Worm (Caenorhabditis elegans): ENCODE results near the gene crp-1.

The crp-1 gene

DNA sequence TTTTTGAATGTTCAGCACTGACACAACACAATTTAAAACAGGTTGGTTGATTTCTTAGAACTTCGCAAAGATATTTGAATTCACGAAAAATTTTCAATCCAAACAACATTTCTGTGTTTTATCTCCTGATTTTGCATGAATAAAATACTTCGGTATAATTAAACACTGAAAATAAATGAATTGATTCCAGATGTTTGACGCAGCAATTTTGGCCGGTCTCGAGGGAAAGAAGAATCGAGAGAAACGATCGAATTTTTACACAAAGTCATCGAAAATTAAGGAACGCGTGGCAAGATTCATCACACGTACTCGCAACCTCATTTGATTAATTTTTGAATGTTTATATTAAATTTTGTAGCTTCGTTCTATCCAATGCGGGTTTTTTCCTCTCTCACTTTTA, 14.2 kb upstream of the crp-1 start:
- TF ChIP-seq pat-9 (tag; optimal IDR thresholded peaks at IDR 0.05) (no peak), C38D4.7 (GFP tag; optimal IDR thresholded peaks at IDR 0.05) (no peak), ama-1 (optimal IDR thresholded peaks at IDR 0.05) (no peak), ztf-16 (tag; optimal IDR thresholded peaks at IDR 0.05) (no peak), Y22D7AL.16 (tag; optimal IDR thresholded peaks at IDR 0.05) (no peak), T23F11.4 (GFP tag; optimal IDR thresholded peaks at IDR 0.05) (no peak), ceh-30 (tag; optimal IDR thresholded peaks at IDR 0.05) (no peak), dmd-4 (tag; optimal IDR thresholded peaks at IDR 0.05; ENCODE audit: borderline replicate concordance) (no peak), che-1 (tag; optimal IDR thresholded peaks at IDR 0.05) (no peak), ceh-9 (tag; optimal IDR thresholded peaks at IDR 0.05) (no peak), tbx-7 (tag; optimal IDR thresholded peaks at IDR 0.05) (no peak), nhr-11 (tag; optimal IDR thresholded peaks at IDR 0.05) (no peak), pqm-1 (tag; optimal IDR thresholded peaks at IDR 0.05) (no peak), fax-1 (tag; optimal IDR thresholded peaks at IDR 0.05) (no peak), unc-42 (tag; optimal IDR thresholded peaks at IDR 0.05) (no peak), ceh-19 (GFP tag; optimal IDR thresholded peaks at IDR 0.05) (no peak), gmeb-2 (tag; optimal IDR thresholded peaks at IDR 0.05) (no peak)

ce11 chrV:10464746-10465145, 13.6 kb upstream of the crp-1 start:
- TF ChIP-seq lin-11 (tag; optimal IDR thresholded peaks at IDR 0.05), result no peak
- no peak for TF ChIP-seq hlh-8 (tag; optimal IDR thresholded peaks at IDR 0.05)
- no peak for TF ChIP-seq rnt-1 (tag; optimal IDR thresholded peaks at IDR 0.05)
- TF ChIP-seq dve-1 (tag; optimal IDR thresholded peaks at IDR 0.05), result no peak
- TF ChIP-seq eyg-1 (tag; optimal IDR thresholded peaks at IDR 0.05), result no peak
- TF ChIP-seq tbx-2 (tag; optimal IDR thresholded peaks at IDR 0.05), result no peak
- no peak for TF ChIP-seq mec-3 (tag; optimal IDR thresholded peaks at IDR 0.05; ENCODE audit: borderline replicate concordance)
- no peak for TF ChIP-seq npax-4 (tag; optimal IDR thresholded peaks at IDR 0.05)
- TF ChIP-seq odd-2 (tag; optimal IDR thresholded peaks at IDR 0.05), result no peak
- no peak for TF ChIP-seq pha-2 (tag; optimal IDR thresholded peaks at IDR 0.05)
- TF ChIP-seq ceh-45 (GFP tag; IDR thresholded peaks at IDR 0.05), result no peak
- TF ChIP-seq ceh-2 (tag; optimal IDR thresholded peaks at IDR 0.05), result no peak
- TF ChIP-seq gmeb-2 (tag; optimal IDR thresholded peaks at IDR 0.05), result no peak
- no peak for TF ChIP-seq nhr-11 (tag; optimal IDR thresholded peaks at IDR 0.05)
- no peak for TF ChIP-seq nfya-1 (tag; optimal IDR thresholded peaks at IDR 0.05)
- no peak for TF ChIP-seq ceh-48 (tag; optimal IDR thresholded peaks at IDR 0.05)
- TF ChIP-seq ztf-16 (tag; optimal IDR thresholded peaks at IDR 0.05), result no peak
- no peak for TF ChIP-seq nhr-232 (tag; optimal IDR thresholded peaks at IDR 0.05)

DNA sequence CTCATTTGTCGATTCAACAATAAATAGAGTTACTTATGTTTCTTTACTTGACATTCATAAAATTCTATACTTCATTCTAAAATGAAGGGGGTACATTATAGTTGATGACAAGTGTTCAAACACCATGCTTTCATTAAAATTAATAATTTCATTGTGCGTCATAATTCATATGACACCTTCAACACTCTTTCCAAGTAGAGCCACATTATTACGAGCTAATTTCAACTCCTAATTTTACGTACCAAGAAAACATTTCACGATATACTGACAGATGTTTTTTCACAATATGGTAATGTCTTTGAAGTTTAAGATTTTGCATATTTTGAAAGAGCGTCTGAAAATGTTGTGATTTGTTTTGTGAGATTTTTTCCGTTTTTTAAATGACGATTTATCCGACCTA, 12.9 kb upstream of the crp-1 start:
- TF ChIP-seq nfya-1 (tag; optimal IDR thresholded peaks at IDR 0.05), result no peak
- TF ChIP-seq hlh-13 (GFP tag; optimal IDR thresholded peaks at IDR 0.05), result no peak
- TF ChIP-seq ceh-22 (tag; optimal IDR thresholded peaks at IDR 0.05), result no peak
- TF ChIP-seq ama-1 (optimal IDR thresholded peaks at IDR 0.05), result no peak
- TF ChIP-seq ets-4 (tag; optimal IDR thresholded peaks at IDR 0.05), result no peak
- TF ChIP-seq C38D4.7 (GFP tag; optimal IDR thresholded peaks at IDR 0.05), result no peak
- no peak for TF ChIP-seq che-1 (tag; optimal IDR thresholded peaks at IDR 0.05)
- no peak for TF ChIP-seq pha-4 (tag; optimal IDR thresholded peaks at IDR 0.05)

- TF ChIP-seq ceh-9 (tag; optimal IDR thresholded peaks at IDR 0.05), result no peak
- no peak for TF ChIP-seq npax-4 (tag; optimal IDR thresholded peaks at IDR 0.05)
- peak; percentile 89 for TF ChIP-seq dve-1 (tag; optimal IDR thresholded peaks at IDR 0.05)
- no peak for TF ChIP-seq ahr-1 (tag; optimal IDR thresholded peaks at IDR 0.05)
- no peak for TF ChIP-seq ceh-6 (GFP tag; optimal IDR thresholded peaks at IDR 0.05)
- TF ChIP-seq K02D7.2 (tag; optimal IDR thresholded peaks at IDR 0.05), result no peak
- peak; percentile 2 for TF ChIP-seq T23F11.4 (GFP tag; optimal IDR thresholded peaks at IDR 0.05)
- TF ChIP-seq C38D4.7 (GFP tag; optimal IDR thresholded peaks at IDR 0.05), result no peak
- peak; percentile 95 for TF ChIP-seq ceh-18 (tag; optimal IDR thresholded peaks at IDR 0.05)
- TF ChIP-seq unc-42 (tag; optimal IDR thresholded peaks at IDR 0.05), result peak; percentile 92
- no peak for TF ChIP-seq hlh-6 (tag; optimal IDR thresholded peaks at IDR 0.05)
- no peak for TF ChIP-seq pqm-1 (tag; optimal IDR thresholded peaks at IDR 0.05)
- TF ChIP-seq ttx-3 (tag; optimal IDR thresholded peaks at IDR 0.05), result no peak
- TF ChIP-seq hlh-8 (tag; optimal IDR thresholded peaks at IDR 0.05), result no peak
- no peak for TF ChIP-seq pat-9 (tag; optimal IDR thresholded peaks at IDR 0.05)
- TF ChIP-seq K09A11.1 (tag; optimal IDR thresholded peaks at IDR 0.05; ENCODE audit: insufficient read depth), result no peak
- TF ChIP-seq odd-2 (tag; optimal IDR thresholded peaks at IDR 0.05), result no peak
- no peak for TF ChIP-seq pag-3 (tag; optimal IDR thresholded peaks at IDR 0.05; ENCODE audit: borderline replicate concordance)
- no peak for TF ChIP-seq dmd-4 (tag; optimal IDR thresholded peaks at IDR 0.05; ENCODE audit: borderline replicate concordance)
- TF ChIP-seq lim-6 (tag; optimal IDR thresholded peaks at IDR 0.05), result peak; percentile 41
- peak; percentile 45 for TF ChIP-seq ceh-30 (tag; optimal IDR thresholded peaks at IDR 0.05)
- TF ChIP-seq rnt-1 (tag; optimal IDR thresholded peaks at IDR 0.05), result peak; percentile 80
- peak; percentile 58 for TF ChIP-seq ztf-16 (tag; optimal IDR thresholded peaks at IDR 0.05)
- TF ChIP-seq ceh-31 (tag; optimal IDR thresholded peaks at IDR 0.05), result peak; percentile 95
Measured at ce11 chrV:10466607-10467092, 11.7 kb upstream of the crp-1 start.

Data from whole organism, late embryonic.